Worm (Caenorhabditis elegans) whole organism, late embryonic: ENCODE measurements around the gene noa-1.

Source experiments
- hlh-30 ChIP-seq: sonication (generic microtip); optimal IDR thresholded peaks from 2 replicates; lab custom pipeline; 2017; ENCODE audit warnings: antibody characterized with exemption, missing genetic modification characterization, missing compliant biosample characterization; ENCODE audit not compliant: insufficient read depth
- sox-2 ChIP-seq: fragments of 200-800 bp; sonication (Bioruptor generic); IDR thresholded peaks from 2 replicates; pipeline ENCODE4 v1.3.6; 2022; ENCODE audit warnings: missing genetic modification reagents, missing genetic modification characterization, missing compliant biosample characterization

DNA sequence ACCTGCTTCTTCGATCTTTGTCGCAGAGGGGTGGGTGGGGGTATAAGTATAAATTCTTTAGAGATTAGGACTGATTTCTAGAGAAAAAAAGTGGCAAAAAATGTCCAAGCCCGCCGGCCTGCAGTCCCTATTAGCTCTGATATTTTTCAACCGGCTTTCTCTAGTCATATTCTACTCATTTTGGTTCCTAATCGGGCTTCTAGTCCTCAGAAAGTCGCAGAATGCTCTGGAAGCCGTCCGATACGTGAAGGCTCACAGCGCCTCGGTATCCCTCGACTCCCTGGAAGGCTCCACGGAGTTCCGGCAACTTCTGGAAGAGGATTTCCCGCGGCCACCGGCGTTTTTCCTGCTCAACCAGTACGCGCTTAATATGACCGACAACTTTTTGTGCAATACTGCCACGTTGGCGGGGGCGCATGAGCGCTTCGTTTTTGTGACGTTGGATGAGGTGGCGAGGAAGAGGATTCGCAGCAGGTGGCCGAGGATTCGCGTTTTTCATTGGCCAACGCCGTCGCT is 44.9 kb upstream of the noa-1 start, which contains the start of gene Y48E1B.8:
- TF ChIP-seq sox-2 (GFP tag; lab: Robert Waterston, UW) (no peak), hlh-30 (tag; lab: Kevin White, UChicago) (no peak)
